Fruit fly (Drosophila melanogaster): ENCODE measurements around the gene mrt.
A peak's percentile ranks its signal among the peaks of the same experiment; 100 is the strongest.

The mrt gene

DNA sequence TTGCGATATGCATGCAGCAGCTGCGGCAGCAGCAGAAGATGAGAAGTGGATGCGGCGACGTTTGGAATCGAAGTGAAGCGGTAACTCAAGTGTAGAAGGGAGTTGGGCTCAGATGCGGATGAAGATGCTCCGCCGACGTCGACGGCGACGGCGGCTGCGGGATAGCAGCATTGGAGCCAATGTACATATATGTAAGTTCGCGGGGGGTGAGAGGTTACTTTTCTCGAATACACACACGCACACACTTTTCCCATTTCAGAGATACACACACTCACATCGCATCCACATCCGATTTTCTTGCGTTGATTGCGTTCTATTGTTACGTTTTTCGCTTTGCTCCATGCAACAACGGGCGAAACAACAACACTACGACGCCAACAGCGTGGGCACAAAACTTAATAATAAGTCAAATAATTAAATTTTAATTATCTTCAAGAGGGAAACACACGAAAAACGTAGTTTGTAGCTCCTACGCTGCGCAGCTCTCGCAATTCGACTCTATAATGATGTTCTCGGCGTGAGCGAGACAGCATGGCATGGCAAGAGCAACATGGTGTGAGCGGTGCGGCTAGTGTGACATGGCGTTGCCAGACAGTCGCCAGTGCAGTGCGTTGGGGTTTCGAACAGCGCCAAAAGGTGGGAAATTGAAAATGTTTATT lies 37.6 kb downstream of the mrt start, which contains the start of gene CG18766 (continued):
- TF ChIP-seq jumu (GFP tag; optimal IDR thresholded peaks at IDR 0.05) = peak; percentile 15
- TF ChIP-seq MBD-R2 (GFP tag; IDR thresholded peaks at IDR 0.05) = peak; percentile 83
- peak; percentile 30; the same call in 1 of the 3 replicates for TF ChIP-seq HLH4C (GFP tag; IDR thresholded peaks at IDR 0.05; ENCODE audit: partially characterized antibody)
- TF ChIP-seq CG9609 (GFP tag; optimal IDR thresholded peaks at IDR 0.05) = no peak
- TF ChIP-seq Side (GFP tag; optimal IDR thresholded peaks at IDR 0.05) = peak; percentile 36
- TF ChIP-seq CG17361 (GFP tag; IDR thresholded peaks at IDR 0.05) = peak; percentile 33; the same call in 1 of the 3 replicates
- no peak for TF ChIP-seq cato (GFP tag; optimal IDR thresholded peaks at IDR 0.05; ENCODE audit: borderline replicate concordance)
- no peak for TF ChIP-seq sd (tag; optimal IDR thresholded peaks at IDR 0.05)
- peak; percentile 5 for TF ChIP-seq CG1792 (GFP tag; optimal IDR thresholded peaks at IDR 0.05)
- TF ChIP-seq Sry-β (GFP tag; optimal IDR thresholded peaks at IDR 0.05) = no peak
- TF ChIP-seq zf30C (GFP tag; optimal IDR thresholded peaks at IDR 0.05) = no peak
- peak; percentile 58 for TF ChIP-seq D19A (tag; optimal IDR thresholded peaks at IDR 0.05)
- TF ChIP-seq CG30403 (GFP tag; optimal IDR thresholded peaks at IDR 0.05) = peak; percentile 19
- peak; percentile 33 for TF ChIP-seq Hmr (GFP tag; optimal IDR thresholded peaks at IDR 0.05)
- TF ChIP-seq CG12071 (GFP tag; optimal IDR thresholded peaks at IDR 0.05) = peak; percentile 21
- no peak for TF ChIP-seq CG2202 (tag; optimal IDR thresholded peaks at IDR 0.05)
- TF ChIP-seq abd-A (tag; optimal IDR thresholded peaks at IDR 0.05) = peak; percentile 63
- peak; percentile 33 for TF ChIP-seq Jarid2 (GFP tag; optimal IDR thresholded peaks at IDR 0.05)
- no peak for TF ChIP-seq cwo (GFP tag; optimal IDR thresholded peaks at IDR 0.05)
- no peak for TF ChIP-seq CG1647 (GFP tag; optimal IDR thresholded peaks at IDR 0.05)
- TF ChIP-seq phol (tag; optimal IDR thresholded peaks at IDR 0.05) = peak; percentile 40
- TF ChIP-seq HLHmδ (GFP tag; optimal IDR thresholded peaks at IDR 0.05) = peak; percentile 65
- TF ChIP-seq nmo (GFP tag; optimal IDR thresholded peaks at IDR 0.05) = peak; percentile 52
- no peak for TF ChIP-seq klu (GFP tag; IDR thresholded peaks at IDR 0.05)
- no peak for TF ChIP-seq Rx (GFP tag; IDR thresholded peaks at IDR 0.05)
- TF ChIP-seq wdn (GFP tag; IDR thresholded peaks at IDR 0.05) = no peak
- TF ChIP-seq stwl (tag; optimal IDR thresholded peaks at IDR 0.05) = peak; percentile 33
- TF ChIP-seq Ets65A (GFP tag) = peak; percentile 41
- no peak for TF ChIP-seq CG7963 (GFP tag; IDR thresholded peaks at IDR 0.05; ENCODE audit: partially characterized antibody)
- TF ChIP-seq Hey (tag; optimal IDR thresholded peaks at IDR 0.05) = no peak
- TF ChIP-seq jigr1 (GFP tag; IDR thresholded peaks at IDR 0.05) = no peak
- TF ChIP-seq CG8290 (GFP tag; optimal IDR thresholded peaks at IDR 0.05) = peak; percentile 8
- peak in 1 of 2 experiments; percentile 67 for TF ChIP-seq CG8290 (tag; optimal IDR thresholded peaks at IDR 0.05)
- TF ChIP-seq Fer1 (GFP tag; optimal IDR thresholded peaks at IDR 0.05) = no peak
- TF ChIP-seq zen (tag; optimal IDR thresholded peaks at IDR 0.05) = peak; percentile 55
- TF ChIP-seq Aef1 (GFP tag; IDR thresholded peaks at IDR 0.05) = 0 out of 3 replicates have a peak, but pooled peaks have one; percentile 21
- TF ChIP-seq D (optimal IDR thresholded peaks at IDR 0.05) = peak; percentile 23
- no peak for TF ChIP-seq D (GFP tag; optimal IDR thresholded peaks at IDR 0.05)
- no peak; the same call in 1 of the 2 replicates for TF ChIP-seq CG32532 (GFP tag; IDR thresholded peaks at IDR 0.05)
- TF ChIP-seq lilli (GFP tag; optimal IDR thresholded peaks at IDR 0.05) = peak; percentile 39
- TF ChIP-seq Oaz (GFP tag; IDR thresholded peaks at IDR 0.05) = no peak
- TF ChIP-seq ken (GFP tag; IDR thresholded peaks at IDR 0.05) = 0 out of 3 replicates have a peak, but pooled peaks have one; percentile 19
- no peak for TF ChIP-seq CG15073 (GFP tag; optimal IDR thresholded peaks at IDR 0.05)
- TF ChIP-seq gsb-n (tag; optimal IDR thresholded peaks at IDR 0.05) = peak; percentile 5
- peak; percentile 7 for TF ChIP-seq CG8089 (GFP tag; optimal IDR thresholded peaks at IDR 0.05)
- TF ChIP-seq CG10543 (GFP tag; optimal IDR thresholded peaks at IDR 0.05) = peak; percentile 55
- TF ChIP-seq CG7745 (tag; optimal IDR thresholded peaks at IDR 0.05) = peak; percentile 32
- 0 out of 2 replicates have a peak, but pooled peaks have one; percentile 54 for TF ChIP-seq aop (GFP tag; IDR thresholded peaks at IDR 0.05)
- TF ChIP-seq Awh (GFP tag; IDR thresholded peaks at IDR 0.05) = 0 out of 2 replicates have a peak, but pooled peaks have one; percentile 24
- TF ChIP-seq CG11456 (GFP tag; IDR thresholded peaks at IDR 0.05) = 0 out of 3 replicates have a peak, but pooled peaks have one; percentile 6
